Fruit fly (Drosophila melanogaster) whole organism, wandering third instar larva: ENCODE results near the gene Trm1.

Source experiments
- Abd-B ChIP-seq: fragments of >200 bp; optimal IDR thresholded peaks from 2 replicates; lab custom pipeline; 2017; ENCODE audit warnings: missing biosample characterization, missing genetic modification characterization
- CG32264 ChIP-seq: fragments of 200-800 bp; sonication (Bioruptor generic); optimal IDR thresholded peaks from 2 replicates; lab custom pipeline; 2016; ENCODE audit warnings: missing biosample characterization, missing genetic modification characterization
- CG9705 ChIP-seq: fragments of 200-800 bp; sonication (Bioruptor generic); optimal IDR thresholded peaks from 2 replicates; lab custom pipeline; 2018; ENCODE audit warnings: missing biosample characterization, mild to moderate bottlenecking, missing genetic modification characterization
- Dfd ChIP-seq: fragments of >200 bp; optimal IDR thresholded peaks from 2 replicates; lab custom pipeline; 2017; ENCODE audit warnings: missing biosample characterization, missing genetic modification characterization
- Dif ChIP-seq: fragments of 200-275, 200-300 bp; sonication (Bioruptor generic); optimal IDR thresholded peaks from 2 replicates; lab custom pipeline; 2018; ENCODE audit warnings: missing biosample characterization, missing genetic modification characterization; ENCODE audit not compliant: partially characterized antibody
- HLH106 ChIP-seq: fragments of 200-800 bp; optimal IDR thresholded peaks from 3 replicates; lab custom pipeline; 2019; ENCODE audit warnings: missing biosample characterization, mild to moderate bottlenecking, missing genetic modification characterization, moderate library complexity
- Hnf4 ChIP-seq: fragments of 200-800 bp; sonication (Bioruptor generic); optimal IDR thresholded peaks from 2 replicates; lab custom pipeline; 2016; ENCODE audit warnings: missing biosample characterization, mild to moderate bottlenecking, missing genetic modification characterization
- Hr78 ChIP-seq: fragments of >200 bp; optimal IDR thresholded peaks from 2 replicates; lab custom pipeline; 2017; ENCODE audit warnings: missing biosample characterization, missing genetic modification characterization
- Hr83 ChIP-seq: fragments of 200-300 bp; sonication (Bioruptor generic); optimal IDR thresholded peaks from 2 replicates; lab custom pipeline; 2016; ENCODE audit warnings: missing biosample characterization, mild to moderate bottlenecking, missing genetic modification characterization, moderate library complexity; ENCODE audit not compliant: poor library complexity, severe bottlenecking
- Jra ChIP-seq: sonication (Bioruptor generic); optimal IDR thresholded peaks from 2 replicates; lab custom pipeline; 2016; ENCODE audit warnings: missing biosample characterization, missing genetic modification characterization
- Mio ChIP-seq: sonication (Bioruptor generic); optimal IDR thresholded peaks from 2 replicates; lab custom pipeline; 2016; ENCODE audit warnings: missing biosample characterization, missing genetic modification characterization
- Myc ChIP-seq: fragments of >200 bp; optimal IDR thresholded peaks from 2 replicates; lab custom pipeline; 2017
- N ChIP-seq: fragments of >200 bp; optimal IDR thresholded peaks from 2 replicates; lab custom pipeline; 2018; ENCODE audit warnings: missing biosample characterization, missing external identifiers, missing genetic modification characterization
- OdsH ChIP-seq: fragments of 200-800 bp; sonication (Bioruptor generic); optimal IDR thresholded peaks from 2 replicates; lab custom pipeline; 2016; ENCODE audit warnings: missing biosample characterization, mild to moderate bottlenecking, missing genetic modification characterization
- Rel ChIP-seq, 2 experiments: fragments of 200-800 bp; sonication (Bioruptor generic) in 1 of 2; optimal IDR thresholded peaks; 2 replicates in 1 of 2; 3 replicates in 1 of 2; lab custom pipeline; 2016 to 2019; ENCODE audit warnings: mild to moderate bottlenecking in 2 of 2, missing biosample characterization in 2 of 2, missing genetic modification characterization in 2 of 2, moderate library complexity in 1 of 2
- Sp1 ChIP-seq: fragments of 200-800 bp; sonication (Bioruptor generic); optimal IDR thresholded peaks from 3 replicates; lab custom pipeline; 2019; ENCODE audit warnings: missing biosample characterization, mild to moderate bottlenecking, missing genetic modification characterization, moderate library complexity
- Vsx2 ChIP-seq: fragments of 200-300, 225-300 bp; sonication (Bioruptor generic); optimal IDR thresholded peaks from 2 replicates; lab custom pipeline; 2018; ENCODE audit warnings: missing biosample characterization, missing genetic modification characterization; ENCODE audit not compliant: partially characterized antibody
- br ChIP-seq: fragments of 200-800 bp; sonication (Bioruptor generic); optimal IDR thresholded peaks from 2 replicates; lab custom pipeline; 2016; ENCODE audit warnings: missing biosample characterization, missing genetic modification characterization
- brk ChIP-seq: fragments of 200-800 bp; sonication (Bioruptor generic); optimal IDR thresholded peaks from 2 replicates; lab custom pipeline; 2016; ENCODE audit warnings: missing biosample characterization, mild to moderate bottlenecking, missing genetic modification characterization
- dl ChIP-seq, 2 experiments: fragments of 175-275, 200-275 bp in 1 of 2; fragments of 200-275 bp in 1 of 2; sonication (Bioruptor generic); optimal IDR thresholded peaks; lab custom pipeline; 2018; ENCODE audit warnings: mild to moderate bottlenecking in 2 of 2, missing biosample characterization in 2 of 2, missing genetic modification characterization in 2 of 2, moderate library complexity in 2 of 2; ENCODE audit not compliant: partially characterized antibody in 2 of 2, insufficient read depth in 1 of 2
- dsf ChIP-seq: sonication (Bioruptor generic); optimal IDR thresholded peaks from 2 replicates; lab custom pipeline; 2016; ENCODE audit warnings: missing biosample characterization, missing genetic modification characterization, borderline replicate concordance
- ey ChIP-seq: fragments of 200-800 bp; sonication (Bioruptor generic); optimal IDR thresholded peaks from 2 replicates; lab custom pipeline; 2016; ENCODE audit warnings: missing biosample characterization, missing genetic modification characterization
- foxo ChIP-seq, 2 experiments: fragments of 200-800 bp; sonication (Bioruptor generic); optimal IDR thresholded peaks; 2 replicates in 1 of 2; 3 replicates in 1 of 2; lab custom pipeline; 2016 to 2017; ENCODE audit warnings: missing biosample characterization in 2 of 2, missing genetic modification characterization in 2 of 2
- fru ChIP-seq: fragments of 200-800 bp; sonication (Bioruptor generic); optimal IDR thresholded peaks from 3 replicates; lab custom pipeline; 2016; ENCODE audit warnings: missing biosample characterization, mild to moderate bottlenecking, missing genetic modification characterization
- h ChIP-seq: fragments of 200-800 bp; sonication (Bioruptor generic); optimal IDR thresholded peaks from 3 replicates; lab custom pipeline; 2016; ENCODE audit warnings: missing biosample characterization, mild to moderate bottlenecking, missing genetic modification characterization
- jim ChIP-seq: fragments of 175-275, 200-325 bp; sonication (Bioruptor generic); optimal IDR thresholded peaks from 2 replicates; lab custom pipeline; 2016; ENCODE audit warnings: missing biosample characterization, mild to moderate bottlenecking, missing genetic modification characterization
- lola ChIP-seq: fragments of >200 bp; optimal IDR thresholded peaks from 2 replicates; lab custom pipeline; 2017; ENCODE audit warnings: missing biosample characterization, missing genetic modification characterization
- pan ChIP-seq: fragments of >200 bp; optimal IDR thresholded peaks from 2 replicates; lab custom pipeline; 2017
- psq ChIP-seq: fragments of 200-800 bp; sonication (Bioruptor generic); optimal IDR thresholded peaks from 3 replicates; lab custom pipeline; 2017; ENCODE audit warnings: missing biosample characterization, mild to moderate bottlenecking, missing genetic modification characterization, moderate library complexity
- rgr ChIP-seq: fragments of 200-800 bp; sonication (Bioruptor generic); optimal IDR thresholded peaks from 3 replicates; lab custom pipeline; 2016; ENCODE audit warnings: missing biosample characterization, mild to moderate bottlenecking, missing genetic modification characterization
- sage ChIP-seq: fragments of 200-800 bp; sonication (Bioruptor generic); optimal IDR thresholded peaks from 2 replicates; lab custom pipeline; 2016; ENCODE audit warnings: missing biosample characterization, mild to moderate bottlenecking, missing genetic modification characterization
- sv ChIP-seq: fragments of 200-800 bp; sonication (Bioruptor generic); optimal IDR thresholded peaks from 3 replicates; lab custom pipeline; 2016; ENCODE audit warnings: missing biosample characterization, missing genetic modification characterization
- tai ChIP-seq: sonication (Bioruptor generic); optimal IDR thresholded peaks from 2 replicates; lab custom pipeline; 2016; ENCODE audit warnings: missing biosample characterization, missing genetic modification characterization
- usp ChIP-seq: fragments of >200 bp; optimal IDR thresholded peaks from 2 replicates; lab custom pipeline; 2017; ENCODE audit warnings: missing biosample characterization, missing genetic modification characterization
- woc ChIP-seq: sonication (Bioruptor generic); optimal IDR thresholded peaks from 2 replicates; lab custom pipeline; 2016; ENCODE audit warnings: missing biosample characterization, mild to moderate bottlenecking, missing genetic modification characterization

Gene Trm1

dm6 chr2L:12404555-12405077, 23.2 kb upstream of the Trm1 start:
- TF ChIP-seq brk (GFP tag; lab: Kevin White, UChicago) (no peak), sage (GFP tag; lab: Kevin White, UChicago) (no peak), sv (no peak), dsf (GFP tag; lab: Kevin White, UChicago) (no peak), Jra (GFP tag; lab: Kevin White, UChicago) (no peak), Dif (GFP tag; lab: Kevin White, UChicago) (no peak), woc (no peak), N (GFP tag; lab: Kevin White, UChicago) (no peak), OdsH (GFP tag; lab: Kevin White, UChicago) (no peak), CG9705 (GFP tag; lab: Kevin White, UChicago) (no peak)

dm6 chr2L:12410679-12411078, 17.1 kb upstream of the Trm1 start:
- TF ChIP-seq dsf (GFP tag; lab: Kevin White, UChicago) (no peak), Rel (GFP tag; optimal IDR thresholded peaks at IDR 0.05; lab: Kevin White, UChicago) (no peak), Rel (tag; optimal IDR thresholded peaks at IDR 0.05; lab: Kevin White, UChicago) (no peak)

- TF ChIP-seq Mio (GFP tag; lab: Kevin White, UChicago) (no peak), pan (lab: Kevin White, UChicago) (no peak), CG32264 (no peak), Hr83 (GFP tag; lab: Kevin White, UChicago) (no peak)
Observed at dm6 chr2L:12413899-12414298, 13.9 kb upstream of the Trm1 start.

dm6 chr2L:12415485-12416137, 12.2 kb upstream of the Trm1 start:
- peak; percentile 36 for TF ChIP-seq Sp1 (GFP tag; lab: Kevin White, UChicago)
- TF ChIP-seq Hnf4 (GFP tag; lab: Kevin White, UChicago), result no peak
- TF ChIP-seq Vsx2, result no peak
- no peak for TF ChIP-seq pan (lab: Kevin White, UChicago)
- peak; percentile 6 for TF ChIP-seq psq (GFP tag; lab: Kevin White, UChicago)
- TF ChIP-seq Dfd (GFP tag; lab: Kevin White, UChicago), result peak; percentile 22
- TF ChIP-seq foxo (GFP tag; optimal IDR thresholded peaks at IDR 0.05; lab: Kevin White, UChicago), result peak in 1 of 2 experiments; percentile 44
- TF ChIP-seq lola (GFP tag; lab: Kevin White, UChicago), result no peak
- TF ChIP-seq h (GFP tag; lab: Kevin White, UChicago), result peak; percentile 8
- TF ChIP-seq CG9705 (GFP tag; lab: Kevin White, UChicago), result no peak
- TF ChIP-seq HLH106 (tag; lab: Kevin White, UChicago), result peak; percentile 53
- TF ChIP-seq Rel (GFP tag; optimal IDR thresholded peaks at IDR 0.05; lab: Kevin White, UChicago), result no peak
- TF ChIP-seq Rel (tag; optimal IDR thresholded peaks at IDR 0.05; lab: Kevin White, UChicago), result no peak
- no peak for TF ChIP-seq Dif (GFP tag; lab: Kevin White, UChicago)
- no peak for TF ChIP-seq tai
- peak; percentile 6 for TF ChIP-seq rgr
- no peak for TF ChIP-seq Jra (GFP tag; lab: Kevin White, UChicago)
- TF ChIP-seq jim, result no peak
- TF ChIP-seq Myc (lab: Kevin White, UChicago), result no peak
- no peak for TF ChIP-seq sv
- TF ChIP-seq brk (GFP tag; lab: Kevin White, UChicago), result no peak
- peak; percentile 5 for TF ChIP-seq fru (GFP tag; lab: Kevin White, UChicago)
- no peak for TF ChIP-seq Abd-B (GFP tag; lab: Kevin White, UChicago)
- TF ChIP-seq dl (GFP tag; optimal IDR thresholded peaks at IDR 0.05; lab: Kevin White, UChicago; ENCODE audit: insufficient read depth in 1 of 2, partially characterized antibody in 2 of 2), result no peak
- TF ChIP-seq usp (GFP tag; lab: Kevin White, UChicago), result no peak
- no peak for TF ChIP-seq sage (GFP tag; lab: Kevin White, UChicago)
- TF ChIP-seq Hr78 (GFP tag; lab: Kevin White, UChicago), result no peak
- TF ChIP-seq ey (GFP tag; lab: Kevin White, UChicago), result peak; percentile 2
- TF ChIP-seq dsf (GFP tag; lab: Kevin White, UChicago), result no peak
- TF ChIP-seq Mio (GFP tag; lab: Kevin White, UChicago), result no peak
- TF ChIP-seq br, result no peak
